Worm (Caenorhabditis elegans) whole organism, midembryonic: ENCODE measurements around the gene cutl-9.

Source experiments
- T22C8.4 ChIP-seq: fragments of 200-800 bp; sonication (Bioruptor generic); IDR thresholded peaks from 2 replicates; pipeline ENCODE4 v1.3.6; 2022; ENCODE audit warnings: missing genetic modification characterization, missing compliant biosample characterization
- klf-2 ChIP-seq: fragments of 200-800 bp; sonication (Bioruptor generic); conservative IDR thresholded peaks from 2 replicates; pipeline ENCODE4 v1.3.6; 2022; ENCODE audit warnings: missing genetic modification reagents, missing genetic modification characterization, missing compliant biosample characterization
- ref-1 ChIP-seq: fragments of 200-800 bp; sonication (Bioruptor generic); conservative IDR thresholded peaks from 2 replicates; pipeline ENCODE4 v1.3.6; 2022; ENCODE audit warnings: missing genetic modification reagents, missing genetic modification characterization, missing compliant biosample characterization
- tab-1 ChIP-seq: fragments of 200-800 bp; sonication (Bioruptor generic); IDR thresholded peaks from 2 replicates; pipeline ENCODE4 v1.3.6; 2022; ENCODE audit warnings: missing genetic modification characterization, missing compliant biosample characterization
- ztf-23 ChIP-seq: fragments of 200-800 bp; sonication (Bioruptor generic); IDR thresholded peaks from 2 replicates; pipeline ENCODE4 v1.3.6; 2022; ENCODE audit warnings: missing genetic modification reagents, missing genetic modification characterization, missing compliant biosample characterization
- ztf-29 ChIP-seq: fragments of 200-800 bp; sonication (Bioruptor generic); IDR thresholded peaks from 2 replicates; pipeline ENCODE4 v1.3.6; 2022; ENCODE audit warnings: missing genetic modification reagents, missing genetic modification characterization, missing compliant biosample characterization

- TF ChIP-seq ztf-23 (GFP tag; lab: Robert Waterston, UW), result no peak
- TF ChIP-seq tab-1, result no peak
- no peak for TF ChIP-seq ztf-29 (GFP tag; lab: Robert Waterston, UW)
- TF ChIP-seq klf-2 (GFP tag; lab: Robert Waterston, UW), result no peak
- TF ChIP-seq ref-1 (GFP tag; lab: Robert Waterston, UW), result no peak
- TF ChIP-seq T22C8.4, result no peak
Measured at ce11 chrII:10630944-10631343, 8.9 kb downstream of the cutl-9 start.
